Fruit fly (Drosophila melanogaster) whole organism, embryonic: ENCODE data around the gene ph-d.
A peak's percentile ranks its signal among the peaks of the same experiment; 100 is the strongest.

Experiments used
- Abd-B ChIP-seq: fragments of 200-800 bp; sonication (Bioruptor generic); optimal IDR thresholded peaks from 2 replicates; lab custom pipeline; 2018; ENCODE audit warnings: missing biosample characterization, mild to moderate bottlenecking, missing genetic modification characterization, moderate library complexity
- Ada2b ChIP-seq: fragments of 200-800 bp; sonication (Bioruptor generic); IDR thresholded peaks from 2 replicates; pipeline ENCODE4 v1.3.6; 2022; ENCODE audit warnings: missing biosample characterization, missing genetic modification characterization
- CG10366 ChIP-seq: fragments of 200-800 bp; sonication (Bioruptor generic); IDR thresholded peaks from 2 replicates; pipeline ENCODE4 v1.3.6; 2022; ENCODE audit warnings: missing biosample characterization, missing genetic modification characterization
- CG11398 ChIP-seq: fragments of 200-800 bp; sonication (Bioruptor generic); optimal IDR thresholded peaks from 2 replicates; lab custom pipeline; 2016; ENCODE audit warnings: missing biosample characterization, missing genetic modification characterization
- CG12236 ChIP-seq: fragments of 200-800 bp; sonication (Bioruptor generic); optimal IDR thresholded peaks from 2 replicates; lab custom pipeline; 2016; ENCODE audit warnings: missing biosample characterization, missing genetic modification characterization
- CG12299 ChIP-seq: fragments of 200-800 bp; sonication (Bioruptor generic); optimal IDR thresholded peaks from 2 replicates; lab custom pipeline; 2018; ENCODE audit warnings: missing biosample characterization, mild to moderate bottlenecking, missing genetic modification characterization
- CG13424 ChIP-seq: fragments of 200-800 bp; sonication (Bioruptor generic); optimal IDR thresholded peaks from 2 replicates; lab custom pipeline; 2019; ENCODE audit warnings: missing biosample characterization, mild to moderate bottlenecking, missing genetic modification characterization, moderate library complexity
- CG14050 ChIP-seq: fragments of 200-800 bp; sonication (Bioruptor generic); IDR thresholded peaks from 3 replicates; pipeline ENCODE4 v1.3.6; 2022; ENCODE audit warnings: missing biosample characterization, missing genetic modification characterization
- CG15601 ChIP-seq: fragments of 200-800 bp; sonication (Bioruptor generic); optimal IDR thresholded peaks from 3 replicates; lab custom pipeline; 2019; ENCODE audit warnings: missing biosample characterization, mild to moderate bottlenecking, missing genetic modification characterization, moderate library complexity
- CG2889 ChIP-seq: fragments of 200-800 bp; sonication (Bioruptor generic); IDR thresholded peaks from 3 replicates; pipeline ENCODE4 v1.3.6; 2022; ENCODE audit warnings: missing biosample characterization, missing genetic modification characterization
- CG32767 ChIP-seq: fragments of 200-800 bp; sonication (Bioruptor generic); IDR thresholded peaks from 2 replicates; pipeline ENCODE4 v1.3.6; 2022; ENCODE audit warnings: missing biosample characterization, missing genetic modification characterization
- CG3838 ChIP-seq: fragments of 200-800 bp; sonication (Bioruptor generic); optimal IDR thresholded peaks from 3 replicates; lab custom pipeline; 2016; ENCODE audit warnings: missing biosample characterization, missing genetic modification characterization
- CG4707 ChIP-seq: fragments of 200-800 bp; sonication (Bioruptor generic); optimal IDR thresholded peaks from 2 replicates; lab custom pipeline; 2018; ENCODE audit warnings: missing biosample characterization, mild to moderate bottlenecking, missing genetic modification characterization, moderate library complexity
- CG7963 ChIP-seq: fragments of 200-800 bp; sonication (Bioruptor generic); IDR thresholded peaks from 3 replicates; pipeline ENCODE4 v1.3.6; 2022; ENCODE audit warnings: missing biosample characterization, missing genetic modification characterization; ENCODE audit not compliant: partially characterized antibody
- CG9215 ChIP-seq: fragments of 200-800 bp; sonication (Bioruptor generic); IDR thresholded peaks from 2 replicates; pipeline ENCODE4 v1.3.6; 2022; ENCODE audit warnings: missing biosample characterization, missing genetic modification characterization
- Chrac-16 ChIP-seq: fragments of 200-800 bp; sonication (Bioruptor generic); optimal IDR thresholded peaks from 3 replicates; lab custom pipeline; 2016; ENCODE audit warnings: missing biosample characterization, missing genetic modification characterization
- CkIIα-i1 ChIP-seq: fragments of 200-800 bp; sonication (Bioruptor generic); IDR thresholded peaks from 2 replicates; pipeline ENCODE4 v1.3.6; 2022; ENCODE audit warnings: missing biosample characterization, missing genetic modification characterization
- Dad ChIP-seq: fragments of 200-800 bp; sonication (Bioruptor generic); optimal IDR thresholded peaks from 3 replicates; lab custom pipeline; 2016; ENCODE audit warnings: missing biosample characterization, missing genetic modification characterization
- Deaf1 ChIP-seq: fragments of 200-800 bp; optimal IDR thresholded peaks from 3 replicates; lab custom pipeline; 2019; ENCODE audit warnings: missing biosample characterization, mild to moderate bottlenecking, missing genetic modification characterization, moderate library complexity
- GATAe ChIP-seq: fragments of 200-800 bp; sonication (Bioruptor generic); conservative IDR thresholded peaks from 2 replicates; pipeline ENCODE4 v1.3.6; 2022; ENCODE audit warnings: missing biosample characterization, missing genetic modification characterization
- H15 ChIP-seq: fragments of 200-800 bp; sonication (Bioruptor generic); IDR thresholded peaks from 3 replicates; pipeline ENCODE4 v1.3.6; 2022; ENCODE audit warnings: missing biosample characterization, missing genetic modification characterization
- HLH3B ChIP-seq: fragments of 200-800 bp; sonication (Bioruptor generic); IDR thresholded peaks from 2 replicates; pipeline ENCODE4 v1.3.6; 2022; ENCODE audit warnings: missing biosample characterization, missing genetic modification characterization
- Hey ChIP-seq: fragments of 200-800 bp; sonication (Bioruptor generic); optimal IDR thresholded peaks from 3 replicates; lab custom pipeline; 2018; ENCODE audit warnings: missing biosample characterization, mild to moderate bottlenecking, missing genetic modification characterization
- Hr3 ChIP-seq: fragments of 200-800 bp; sonication (Bioruptor generic); optimal IDR thresholded peaks from 3 replicates; lab custom pipeline; 2016; ENCODE audit warnings: missing biosample characterization, missing genetic modification characterization
- Hr78 ChIP-seq, 2 experiments: fragments of 200-800 bp in 1 of 2; fragments of >200 bp in 1 of 2; sonication (Bioruptor generic) in 1 of 2; optimal IDR thresholded peaks; 2 replicates each; lab custom pipeline; 2017 to 2019; ENCODE audit warnings: missing biosample characterization in 2 of 2, missing genetic modification characterization in 2 of 2, mild to moderate bottlenecking in 1 of 2, moderate library complexity in 1 of 2
- Kr ChIP-seq: fragments of 200-800 bp; sonication (Bioruptor generic); optimal IDR thresholded peaks from 2 replicates; lab custom pipeline; 2017; ENCODE audit warnings: missing biosample characterization, mild to moderate bottlenecking, missing genetic modification characterization
- Lhr ChIP-seq: fragments of 200-800 bp; sonication (Bioruptor generic); optimal IDR thresholded peaks from 3 replicates; lab custom pipeline; 2017; ENCODE audit warnings: mild to moderate bottlenecking, missing biosample characterization, missing genetic modification reagents, missing genetic modification characterization
- Lim3 ChIP-seq: fragments of 200-800 bp; sonication (Bioruptor generic); IDR thresholded peaks from 2 replicates; pipeline ENCODE4 v1.3.6; 2022; ENCODE audit warnings: missing biosample characterization, missing genetic modification characterization
- Rx ChIP-seq: fragments of 200-800 bp; sonication (Bioruptor generic); IDR thresholded peaks from 2 replicates; pipeline ENCODE4 v1.3.6; 2022; ENCODE audit warnings: missing biosample characterization, missing genetic modification characterization
- ac ChIP-seq: fragments of 200-800 bp; sonication (Bioruptor generic); optimal IDR thresholded peaks from 3 replicates; lab custom pipeline; 2017; ENCODE audit warnings: missing biosample characterization, mild to moderate bottlenecking, missing genetic modification characterization
- ase ChIP-seq: fragments of 200-800 bp; sonication (Bioruptor generic); IDR thresholded peaks from 3 replicates; pipeline ENCODE4 v1.3.6; 2022; ENCODE audit warnings: missing biosample characterization, missing genetic modification characterization
- bsh ChIP-seq, 2 experiments: fragments of 200-800 bp; sonication (Bioruptor generic); optimal IDR thresholded peaks; 2 replicates each; lab custom pipeline; 2017 to 2018; ENCODE audit warnings: mild to moderate bottlenecking in 2 of 2, missing biosample characterization in 2 of 2, missing genetic modification characterization in 2 of 2, moderate library complexity in 1 of 2
- ci ChIP-seq: fragments of 200-800 bp; sonication (Bioruptor generic); IDR thresholded peaks from 3 replicates; pipeline ENCODE4 v1.3.6; 2022; ENCODE audit warnings: missing biosample characterization, missing genetic modification characterization
- fd96Cb ChIP-seq: fragments of 200-800 bp; sonication (Bioruptor generic); optimal IDR thresholded peaks from 2 replicates; lab custom pipeline; 2018; ENCODE audit warnings: missing biosample characterization, mild to moderate bottlenecking, missing genetic modification characterization, moderate library complexity
- fu2 ChIP-seq: fragments of 200-800 bp; sonication (Bioruptor generic); optimal IDR thresholded peaks from 2 replicates; lab custom pipeline; 2016; ENCODE audit warnings: missing biosample characterization, missing genetic modification characterization
- gcm ChIP-seq: fragments of 200-800 bp; sonication (Bioruptor generic); optimal IDR thresholded peaks from 2 replicates; lab custom pipeline; 2019; ENCODE audit warnings: missing biosample characterization, mild to moderate bottlenecking, missing genetic modification characterization, moderate library complexity
- inv ChIP-seq: fragments of 200-800 bp; sonication (Bioruptor generic); IDR thresholded peaks from 2 replicates; pipeline ENCODE4 v1.3.6; 2022; ENCODE audit warnings: missing biosample characterization, missing genetic modification characterization; ENCODE audit not compliant: partially characterized antibody
- ken ChIP-seq: fragments of 200-800 bp; sonication (Bioruptor generic); IDR thresholded peaks from 3 replicates; pipeline ENCODE4 v1.3.6; 2022; ENCODE audit warnings: missing biosample characterization, missing genetic modification characterization
- lov ChIP-seq, 2 experiments: fragments of 200-800 bp in 1 of 2; fragments of >200 bp in 1 of 2; sonication (Bioruptor generic) in 1 of 2; IDR thresholded peaks in 1 of 2; optimal IDR thresholded peaks in 1 of 2; 2 replicates in 1 of 2; 3 replicates in 1 of 2; pipeline versions ENCODE4 v1.3.6 to Lab custom; 2017 to 2022; ENCODE audit warnings: missing biosample characterization in 1 of 2, missing genetic modification characterization in 1 of 2
- maf-S ChIP-seq: fragments of 200-800 bp; sonication (Bioruptor generic); optimal IDR thresholded peaks from 2 replicates; lab custom pipeline; 2016; ENCODE audit warnings: missing biosample characterization, missing genetic modification characterization
- nerfin-1 ChIP-seq: fragments of 200-800 bp; sonication (Bioruptor generic); optimal IDR thresholded peaks from 3 replicates; lab custom pipeline; 2019; ENCODE audit warnings: missing biosample characterization, mild to moderate bottlenecking, missing genetic modification characterization, moderate library complexity
- nmo ChIP-seq: fragments of 200-800 bp; sonication (Bioruptor generic); optimal IDR thresholded peaks from 2 replicates; lab custom pipeline; 2018; ENCODE audit warnings: missing biosample characterization, mild to moderate bottlenecking, missing genetic modification characterization, moderate library complexity
- peb ChIP-seq: fragments of 200-800 bp; sonication (Bioruptor generic); IDR thresholded peaks from 2 replicates; pipeline ENCODE4 v1.3.6; 2022; ENCODE audit warnings: missing biosample characterization, missing genetic modification characterization
- schlank ChIP-seq: fragments of 200-800 bp; sonication (Bioruptor generic); optimal IDR thresholded peaks from 2 replicates; lab custom pipeline; 2018; ENCODE audit warnings: missing biosample characterization, mild to moderate bottlenecking, missing genetic modification characterization
- scrt ChIP-seq: fragments of 200-800 bp; sonication (Bioruptor generic); optimal IDR thresholded peaks from 2 replicates; lab custom pipeline; 2018; ENCODE audit warnings: missing biosample characterization, mild to moderate bottlenecking, missing genetic modification characterization, moderate library complexity
- seq ChIP-seq: fragments of 200-800 bp; sonication (Bioruptor generic); IDR thresholded peaks from 2 replicates; pipeline ENCODE4 v1.3.6; 2022; ENCODE audit warnings: missing biosample characterization, missing genetic modification characterization
- stc ChIP-seq: fragments of 200-800 bp; sonication (Bioruptor generic); IDR thresholded peaks from 2 replicates; pipeline ENCODE4 v1.3.6; 2022; ENCODE audit warnings: missing biosample characterization, missing genetic modification characterization
- tio ChIP-seq: fragments of 200-800 bp; sonication (Bioruptor generic); optimal IDR thresholded peaks from 2 replicates; lab custom pipeline; 2017; ENCODE audit warnings: missing biosample characterization, missing genetic modification characterization, inconsistent platforms
- tup ChIP-seq: fragments of 200-800 bp; sonication (Bioruptor generic); optimal IDR thresholded peaks from 2 replicates; lab custom pipeline; 2016; ENCODE audit warnings: missing biosample characterization, mild to moderate bottlenecking, missing genetic modification characterization, moderate library complexity
- yki ChIP-seq: fragments of >200 bp; optimal IDR thresholded peaks from 3 replicates; lab custom pipeline; 2018

The ph-d gene

DNA sequence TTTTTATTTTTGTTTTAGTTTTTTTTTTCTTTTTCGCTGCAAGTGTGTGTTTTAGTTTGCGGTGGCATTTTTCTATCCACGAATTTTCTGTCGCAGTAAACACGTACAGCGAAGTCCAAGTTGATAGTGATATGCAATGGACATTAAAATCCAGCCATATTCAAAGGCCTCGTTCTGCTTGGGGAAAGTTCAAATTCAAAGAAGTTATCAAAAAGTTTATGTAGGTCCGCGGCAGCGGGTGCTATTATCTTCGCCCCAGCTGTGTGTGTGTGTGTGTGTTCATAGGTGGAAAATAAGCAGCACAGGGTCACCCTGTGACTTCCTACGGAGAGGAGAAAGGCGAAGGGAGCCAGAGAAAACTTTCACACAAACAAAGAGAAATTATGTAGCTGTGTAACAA lies 35.6 kb downstream of the ph-d start (continued):
- no peak for TF ChIP-seq scrt (GFP tag; lab: Kevin White, UChicago)
- peak; percentile 67 for TF ChIP-seq stc (GFP tag; lab: Robert Waterston, UW)
- TF ChIP-seq tio: no peak
- TF ChIP-seq gcm: peak; percentile 21
- no peak for TF ChIP-seq CkIIα-i1
- TF ChIP-seq CG11398: peak; percentile 56
- no peak for TF ChIP-seq peb (GFP tag; lab: Robert Waterston, UW)
- peak; percentile 78 for TF ChIP-seq CG14050 (GFP tag; lab: Robert Waterston, UW)
- peak; percentile 44 for TF ChIP-seq nmo (GFP tag; lab: Kevin White, UChicago)
- no peak for TF ChIP-seq CG12299
- no peak for TF ChIP-seq CG3838
- TF ChIP-seq Chrac-16 (GFP tag; lab: Kevin White, UChicago): peak; percentile 4
- 0 out of 2 replicates have a peak, but pooled peaks have one; percentile 12 for TF ChIP-seq CG9215 (GFP tag; lab: Robert Waterston, UW)
- TF ChIP-seq CG10366: peak; percentile 78
- TF ChIP-seq H15 (GFP tag; lab: Robert Waterston, UW): 0 out of 3 replicates have a peak, but pooled peaks have one; percentile 42
- no peak for TF ChIP-seq maf-S (GFP tag; lab: Kevin White, UChicago)
- no peak for TF ChIP-seq tup (GFP tag; lab: Kevin White, UChicago)
- TF ChIP-seq HLH3B (GFP tag; lab: Robert Waterston, UW): peak; percentile 61
- TF ChIP-seq ase (GFP tag; lab: Robert Waterston, UW): peak; percentile 63; the same call in 1 of the 3 replicates
- TF ChIP-seq Hr3 (GFP tag; lab: Kevin White, UChicago): peak; percentile 57
- TF ChIP-seq bsh (GFP tag; optimal IDR thresholded peaks at IDR 0.05; lab: Kevin White, UChicago): peak; percentile 40 to 74
- peak; percentile 26 for TF ChIP-seq schlank (tag; lab: Kevin White, UChicago)
- peak in 1 of 2 experiments; percentile 77 for TF ChIP-seq Hr78 (GFP tag; optimal IDR thresholded peaks at IDR 0.05; lab: Kevin White, UChicago)
- peak; percentile 47 for TF ChIP-seq CG13424 (tag; lab: Kevin White, UChicago)
- TF ChIP-seq fu2: peak; percentile 55
- peak; percentile 65 for TF ChIP-seq CG4707 (GFP tag; lab: Kevin White, UChicago)

DNA sequence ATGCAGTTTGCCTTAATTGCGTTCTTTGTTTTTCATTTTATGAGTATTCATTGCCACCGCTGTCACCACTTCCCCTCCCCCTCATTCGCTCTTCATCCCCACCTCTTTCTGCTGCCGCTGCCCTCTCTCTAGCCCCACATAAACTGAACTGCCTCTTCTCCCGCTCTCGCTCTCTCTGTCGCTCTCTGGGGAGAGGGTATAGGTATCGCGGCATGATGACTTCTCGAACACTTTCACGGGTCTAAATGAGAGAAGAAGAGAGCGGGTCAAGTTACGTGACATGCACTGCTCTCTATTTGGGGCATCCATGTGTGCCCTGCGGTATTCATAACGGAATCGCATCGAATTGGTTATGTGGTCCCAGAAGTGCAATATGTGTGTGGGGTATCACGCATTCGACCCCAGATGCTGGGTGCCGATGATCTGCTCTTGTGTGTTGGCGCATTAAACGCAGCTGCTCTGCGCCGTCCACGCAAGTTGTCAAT lies 39.4 kb downstream of the ph-d start:
- TF ChIP-seq CG12236 (GFP tag; lab: Kevin White, UChicago) (peak; percentile 58), CG7963 (GFP tag; lab: Robert Waterston, UW) (no peak), Abd-B (peak; percentile 77), Kr (GFP tag; lab: Kevin White, UChicago) (no peak), Hey (tag; lab: Kevin White, UChicago) (no peak), Lhr (no peak), CG32767 (GFP tag; lab: Robert Waterston, UW) (peak; percentile 78), GATAe (GFP tag; lab: Robert Waterston, UW) (no peak), Ada2b (GFP tag; lab: Robert Waterston, UW) (peak; percentile 77), Lim3 (GFP tag; lab: Robert Waterston, UW) (peak; percentile 64), yki (lab: Kevin White, UChicago) (peak; percentile 92), Rx (GFP tag; lab: Robert Waterston, UW) (peak; percentile 74), ken (GFP tag; lab: Robert Waterston, UW) (peak; percentile 89), CG15601 (peak; percentile 69), ci (GFP tag; lab: Robert Waterston, UW) (peak; percentile 90), seq (GFP tag; lab: Robert Waterston, UW) (peak; percentile 92), tio (peak; percentile 49), Dad (GFP tag; lab: Kevin White, UChicago) (peak; percentile 73), nerfin-1 (tag; lab: Kevin White, UChicago) (peak; percentile 48), lov (optimal IDR thresholded peaks at IDR 0.05; lab: Kevin White, UChicago) (no peak), lov (GFP tag; IDR thresholded peaks at IDR 0.05; lab: Robert Waterston, UW) (peak; percentile 84; the same call in 1 of the 3 replicates), fd96Cb (tag; lab: Kevin White, UChicago) (peak; percentile 80), CG3838 (peak; percentile 9), ac (peak; percentile 70), Deaf1 (tag; lab: Kevin White, UChicago) (peak; percentile 44), inv (GFP tag; lab: Robert Waterston, UW) (no peak), CG2889 (GFP tag; lab: Robert Waterston, UW) (peak; percentile 56; the same call in 1 of the 3 replicates)
